Fruit fly (Drosophila melanogaster): ENCODE results near the gene Gclc.

Gclc gene

DNA sequence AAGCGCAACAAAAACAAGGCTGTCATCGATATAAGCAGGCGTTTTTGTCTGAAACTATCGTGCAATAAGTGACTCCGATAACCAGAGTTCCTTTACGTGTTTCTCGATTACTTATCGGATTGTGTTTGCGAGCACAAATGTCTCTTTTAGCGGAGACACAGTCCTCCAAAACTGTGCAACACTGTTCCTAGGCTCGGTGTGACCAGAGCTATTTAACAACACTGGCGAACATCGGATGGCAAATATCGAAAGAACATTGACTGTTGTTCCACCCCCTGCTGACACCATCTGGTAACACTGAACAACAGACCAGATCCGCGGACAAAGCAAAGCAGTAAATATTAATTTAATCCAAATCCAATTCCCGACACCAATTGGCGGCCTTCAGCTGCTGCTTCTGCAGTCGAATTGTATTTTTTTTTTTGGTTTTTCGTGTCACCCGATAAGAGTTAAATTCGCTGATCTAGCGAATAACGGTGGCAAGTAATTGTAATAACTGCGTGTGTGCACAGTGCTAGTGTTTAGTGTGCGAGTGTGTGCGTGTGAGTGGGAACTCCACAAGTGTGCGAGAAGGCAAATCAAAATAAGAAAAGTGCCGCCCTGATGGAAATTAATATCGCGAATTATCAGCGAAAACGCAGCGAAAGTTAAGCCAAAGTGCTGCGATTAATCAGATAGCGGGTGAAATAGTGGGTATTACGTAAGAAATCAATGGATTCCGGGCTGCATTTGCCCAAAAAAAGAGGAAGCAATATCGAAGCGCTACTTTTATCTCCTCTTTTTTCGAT is 54.4 kb downstream of the Gclc start, which contains the start of gene mys (continued):
- TF ChIP-seq CG1621 (tag; optimal IDR thresholded peaks at IDR 0.05) (no peak), CG15336 (GFP tag; IDR thresholded peaks at IDR 0.05) (peak; percentile 16), Sox102F (GFP tag; optimal IDR thresholded peaks at IDR 0.05) (peak; percentile 6), esn (GFP tag; optimal IDR thresholded peaks at IDR 0.05) (peak; percentile 39), CG32006 (GFP tag; optimal IDR thresholded peaks at IDR 0.05) (no peak), CG11762 (GFP tag; optimal IDR thresholded peaks at IDR 0.05; ENCODE audit: insufficient read depth) (no peak), Sox14 (GFP tag; optimal IDR thresholded peaks at IDR 0.05) (peak; percentile 69), ss (GFP tag; optimal IDR thresholded peaks at IDR 0.05) (peak; percentile 68 to 83), Gug (GFP tag; IDR thresholded peaks at IDR 0.05) (no peak), CG6163 (GFP tag; IDR thresholded peaks at IDR 0.05) (peak; percentile 50; the same call in 2 of the 3 replicates), CG6792 (GFP tag; optimal IDR thresholded peaks at IDR 0.05) (no peak), eg (GFP tag; IDR thresholded peaks at IDR 0.05) (peak; percentile 35; the same call in 1 of the 3 replicates), Ets96B (tag; optimal IDR thresholded peaks at IDR 0.05) (no peak), fd85E (GFP tag; optimal IDR thresholded peaks at IDR 0.05) (peak; percentile 23), achi (GFP tag; optimal IDR thresholded peaks at IDR 0.05) (no peak), CG8632 (GFP tag; optimal IDR thresholded peaks at IDR 0.05) (no peak), CG11902 (GFP tag; optimal IDR thresholded peaks at IDR 0.05) (no peak), CG6808 (GFP tag; optimal IDR thresholded peaks at IDR 0.05) (peak; percentile 72), acj6 (GFP tag; optimal IDR thresholded peaks at IDR 0.05) (no peak), pdm3 (GFP tag; optimal IDR thresholded peaks at IDR 0.05) (no peak), CG7368 (GFP tag; optimal IDR thresholded peaks at IDR 0.05) (no peak), Smox (GFP tag; optimal IDR thresholded peaks at IDR 0.05) (no peak), fd59A (GFP tag; optimal IDR thresholded peaks at IDR 0.05) (no peak), net (GFP tag; optimal IDR thresholded peaks at IDR 0.05) (no peak), lz (GFP tag; optimal IDR thresholded peaks at IDR 0.05) (peak; percentile 46), Sox15 (GFP tag; optimal IDR thresholded peaks at IDR 0.05) (no peak), CG8319 (GFP tag; optimal IDR thresholded peaks at IDR 0.05) (no peak), cyc (GFP tag; optimal IDR thresholded peaks at IDR 0.05) (peak; percentile 60), Hr4 (GFP tag; optimal IDR thresholded peaks at IDR 0.05) (no peak), CG34406 (GFP tag; optimal IDR thresholded peaks at IDR 0.05) (no peak)

dm6 chrX:8060921-8061270 is 55.1 kb downstream of the Gclc start:
- TF ChIP-seq CG34406 (GFP tag; optimal IDR thresholded peaks at IDR 0.05) (no peak), eg (GFP tag; IDR thresholded peaks at IDR 0.05) (peak; percentile 29; the same call in 1 of the 3 replicates), CG10669 (GFP tag; optimal IDR thresholded peaks at IDR 0.05) (no peak), CG1621 (tag; optimal IDR thresholded peaks at IDR 0.05) (peak; percentile 16), Eip93F (GFP tag; optimal IDR thresholded peaks at IDR 0.05) (peak; percentile 62), Eip78C (GFP tag) (peak; percentile 82), CG6163 (GFP tag; IDR thresholded peaks at IDR 0.05) (peak; percentile 75), CG15336 (GFP tag; IDR thresholded peaks at IDR 0.05) (peak; percentile 54; the same call in 1 of the 2 replicates), CG6808 (GFP tag; optimal IDR thresholded peaks at IDR 0.05) (peak; percentile 15), CG4318 (GFP tag; optimal IDR thresholded peaks at IDR 0.05) (no peak), pdm3 (GFP tag; optimal IDR thresholded peaks at IDR 0.05) (no peak), CG32006 (GFP tag; optimal IDR thresholded peaks at IDR 0.05) (peak; percentile 8), CG11762 (GFP tag; optimal IDR thresholded peaks at IDR 0.05; ENCODE audit: insufficient read depth) (no peak), Sox102F (GFP tag; optimal IDR thresholded peaks at IDR 0.05) (peak; percentile 15), svp (GFP tag) (peak; percentile 61), CG3032 (tag; optimal IDR thresholded peaks at IDR 0.05) (no peak), ss (GFP tag; optimal IDR thresholded peaks at IDR 0.05) (peak; percentile 1 to 38), fkh (GFP tag; optimal IDR thresholded peaks at IDR 0.05) (peak; percentile 27)

Measured in whole organism, prepupa.